Worm (Caenorhabditis elegans) whole organism, L1 larva: ENCODE data around the gene C48B4.11.
A peak's percentile ranks its signal among the peaks of the same experiment; 100 is the strongest.

Experiments used
- C04F5.9 ChIP-seq: sonication (generic microtip); optimal IDR thresholded peaks from 2 replicates; lab custom pipeline; 2016; ENCODE audit warnings: missing genetic modification characterization, missing compliant biosample characterization
- C16A3.4 ChIP-seq: fragments of 150-350 bp; optimal IDR thresholded peaks from 2 replicates; lab custom pipeline; 2014; ENCODE audit warnings: missing biosample characterization, missing genetic modification characterization
- aly-2 ChIP-seq: fragments of 150-350 bp; optimal IDR thresholded peaks from 2 replicates; lab custom pipeline; 2014; ENCODE audit warnings: missing biosample characterization, missing genetic modification characterization
- ama-1 ChIP-seq: fragments of 150-350 bp; optimal IDR thresholded peaks from 2 replicates; lab custom pipeline; 2014
- blmp-1 ChIP-seq: fragments of 150-350 bp; optimal IDR thresholded peaks from 2 replicates; lab custom pipeline; 2014; ENCODE audit warnings: missing biosample characterization, missing genetic modification characterization
- ceh-88 ChIP-seq: fragments of 200-800 bp; sonication (Bioruptor generic); IDR thresholded peaks from 2 replicates; pipeline ENCODE4 v1.3.6; 2022; ENCODE audit warnings: missing genetic modification characterization, missing compliant biosample characterization
- dpl-1 ChIP-seq, 3 experiments: fragments of 150-350 bp in 2 of 3; sonication (generic microtip) in 1 of 3; optimal IDR thresholded peaks; 2 replicates each; lab custom pipeline; 2014 to 2017; ENCODE audit warnings: missing biosample characterization in 3 of 3, missing genetic modification characterization in 3 of 3, missing genetic modification reagents in 3 of 3
- dsc-1 ChIP-seq: sonication (generic microtip); optimal IDR thresholded peaks from 2 replicates; lab custom pipeline; 2016; ENCODE audit warnings: mild to moderate bottlenecking, missing genetic modification characterization, missing compliant biosample characterization
- efl-1 ChIP-seq, 4 experiments: fragments of 150-350 bp; optimal IDR thresholded peaks in 3 of 4; peaks in 1 of 4; 1 replicate in 1 of 4; 2 replicates in 3 of 4; lab custom pipeline; 2014; ENCODE audit warnings: missing biosample characterization in 2 of 4, missing genetic modification characterization in 2 of 4, missing genetic modification reagents in 2 of 4
- efl-3 ChIP-seq: fragments of 200-800 bp; sonication (Bioruptor generic); optimal IDR thresholded peaks from 2 replicates; lab custom pipeline; 2018; ENCODE audit warnings: mild to moderate bottlenecking, missing genetic modification characterization, missing compliant biosample characterization
- egl-27 ChIP-seq, 2 experiments: fragments of 150-350 bp in 1 of 2; sonication (generic microtip); optimal IDR thresholded peaks; 3 replicates each; lab custom pipeline; 2017 to 2018; ENCODE audit warnings: missing biosample characterization in 2 of 2, missing genetic modification characterization in 2 of 2, missing genetic modification reagents in 2 of 2
- elt-2 ChIP-seq: sonication (generic microtip); optimal IDR thresholded peaks from 2 replicates; lab custom pipeline; 2016; ENCODE audit warnings: missing genetic modification characterization, mild to moderate bottlenecking, inconsistent platforms, missing compliant biosample characterization, missing genetic modification reagents
- fkh-4 ChIP-seq: sonication (generic microtip); optimal IDR thresholded peaks from 2 replicates; lab custom pipeline; 2016; ENCODE audit warnings: missing compliant biosample characterization, missing genetic modification characterization, borderline replicate concordance
- fkh-8 ChIP-seq: sonication (generic microtip); optimal IDR thresholded peaks from 2 replicates; lab custom pipeline; 2016; ENCODE audit warnings: mild to moderate bottlenecking, missing genetic modification characterization, missing compliant biosample characterization
- grh-1 ChIP-seq: fragments of 200-800 bp; sonication (Bioruptor generic); IDR thresholded peaks from 2 replicates; pipeline ENCODE4 v1.3.6; 2022; ENCODE audit warnings: missing genetic modification reagents, missing genetic modification characterization, missing compliant biosample characterization
- hpl-2 ChIP-seq: fragments of 150-350 bp; optimal IDR thresholded peaks from 2 replicates; lab custom pipeline; 2014; ENCODE audit warnings: missing biosample characterization, missing genetic modification reagents, missing genetic modification characterization
- isw-1 ChIP-seq: fragments of 200-800 bp; sonication (Bioruptor generic); IDR thresholded peaks from 2 replicates; pipeline ENCODE4 v1.3.6; 2022; ENCODE audit warnings: missing genetic modification characterization, missing compliant biosample characterization
- lin-14 ChIP-seq: fragments of 200-800 bp; sonication (Bioruptor generic); optimal IDR thresholded peaks from 2 replicates; lab custom pipeline; 2018; ENCODE audit warnings: mild to moderate bottlenecking, missing genetic modification characterization, moderate library complexity, missing compliant biosample characterization
- lin-35 ChIP-seq, 2 experiments: fragments of 150-350 bp; optimal IDR thresholded peaks; 2 replicates each; lab custom pipeline; 2014; ENCODE audit warnings: missing biosample characterization in 2 of 2, missing genetic modification characterization in 2 of 2, missing genetic modification reagents in 2 of 2
- lin-39 ChIP-seq: fragments of 150-350 bp; optimal IDR thresholded peaks from 2 replicates; lab custom pipeline; 2014; ENCODE audit warnings: missing biosample characterization, missing genetic modification reagents, missing genetic modification characterization
- lir-3 ChIP-seq: sonication (generic microtip); optimal IDR thresholded peaks from 2 replicates; lab custom pipeline; 2016; ENCODE audit warnings: mild to moderate bottlenecking, missing genetic modification characterization, moderate library complexity, missing compliant biosample characterization; ENCODE audit not compliant: poor library complexity
- mdl-1 ChIP-seq, 2 experiments: fragments of 150-350 bp; optimal IDR thresholded peaks; 2 replicates each; lab custom pipeline; 2014 to 2017; ENCODE audit warnings: missing biosample characterization in 2 of 2, missing genetic modification characterization in 2 of 2, inconsistent platforms in 1 of 2
- mef-2 ChIP-seq: fragments of 150-350 bp; optimal IDR thresholded peaks from 2 replicates; lab custom pipeline; 2014; ENCODE audit warnings: missing biosample characterization, missing genetic modification characterization
- mep-1 ChIP-seq: fragments of 150-350 bp; optimal IDR thresholded peaks from 2 replicates; lab custom pipeline; 2014; ENCODE audit warnings: missing biosample characterization, missing genetic modification characterization
- nhr-11 ChIP-seq: fragments of 150-350 bp; optimal IDR thresholded peaks from 2 replicates; lab custom pipeline; 2014; ENCODE audit warnings: missing biosample characterization, missing genetic modification characterization
- nhr-20 ChIP-seq: sonication (generic microtip); optimal IDR thresholded peaks from 2 replicates; lab custom pipeline; 2016; ENCODE audit warnings: mild to moderate bottlenecking, missing genetic modification characterization, missing compliant biosample characterization
- pag-3 ChIP-seq: sonication (generic microtip); optimal IDR thresholded peaks from 2 replicates; lab custom pipeline; 2017; ENCODE audit warnings: missing genetic modification characterization, mild to moderate bottlenecking, missing compliant biosample characterization, antibody characterized with exemption, borderline replicate concordance; ENCODE audit not compliant: insufficient read depth
- pax-3 ChIP-seq: fragments of 200-800 bp; sonication (Bioruptor generic); optimal IDR thresholded peaks from 2 replicates; lab custom pipeline; 2018; ENCODE audit warnings: mild to moderate bottlenecking, missing genetic modification characterization, moderate library complexity, missing compliant biosample characterization
- pqm-1 ChIP-seq: sonication (generic microtip); optimal IDR thresholded peaks from 3 replicates; lab custom pipeline; 2017; ENCODE audit warnings: missing biosample characterization, missing genetic modification characterization
- skn-1 ChIP-seq: fragments of 150-350 bp; optimal IDR thresholded peaks from 2 replicates; lab custom pipeline; 2014; ENCODE audit warnings: missing biosample characterization, missing genetic modification characterization
- snu-23 ChIP-seq: sonication (generic microtip); optimal IDR thresholded peaks from 2 replicates; lab custom pipeline; 2016; ENCODE audit warnings: missing genetic modification characterization, missing compliant biosample characterization
- tbx-2 ChIP-seq: sonication (generic microtip); optimal IDR thresholded peaks from 2 replicates; lab custom pipeline; 2016; ENCODE audit warnings: missing genetic modification characterization, missing compliant biosample characterization
- tlp-1 ChIP-seq: fragments of 150-350 bp; optimal IDR thresholded peaks from 2 replicates; lab custom pipeline; 2014; ENCODE audit warnings: missing biosample characterization, missing genetic modification characterization
- unc-62 ChIP-seq: fragments of 150-350 bp; optimal IDR thresholded peaks from 2 replicates; lab custom pipeline; 2014; ENCODE audit warnings: missing biosample characterization, missing genetic modification reagents, missing genetic modification characterization
- unc-86 ChIP-seq: sonication (generic microtip); optimal IDR thresholded peaks from 2 replicates; lab custom pipeline; 2016; ENCODE audit warnings: missing genetic modification characterization, missing compliant biosample characterization
- xbp-1 ChIP-seq: sonication (generic microtip); optimal IDR thresholded peaks from 2 replicates; lab custom pipeline; 2016; ENCODE audit warnings: missing genetic modification characterization, missing compliant biosample characterization
- ztf-11 ChIP-seq, 2 experiments: sonication (generic microtip); optimal IDR thresholded peaks; 2 replicates each; lab custom pipeline; 2016 to 2017; ENCODE audit warnings: missing genetic modification characterization in 2 of 2, missing biosample characterization in 1 of 2, missing compliant biosample characterization in 1 of 2

C48B4.11 gene

DNA sequence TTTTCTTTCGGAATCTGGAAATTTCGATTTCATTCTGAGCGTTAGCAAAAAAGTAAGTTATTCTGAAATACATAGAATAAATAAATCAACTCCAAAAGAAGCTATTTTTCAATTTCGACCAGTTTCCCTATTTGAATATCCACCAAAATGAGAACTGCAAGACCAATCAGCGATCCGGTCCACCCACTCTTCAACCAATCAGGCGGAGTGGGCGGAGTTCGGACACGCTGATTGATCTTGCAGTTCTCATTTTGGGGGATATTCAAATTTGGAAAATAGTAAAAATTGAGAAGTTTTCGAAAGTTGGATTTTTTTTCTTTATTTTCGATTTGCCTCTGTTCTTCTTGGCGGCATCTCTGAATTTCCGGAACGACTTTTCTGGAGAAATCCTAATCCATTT lies 5.0 kb upstream of the C48B4.11 start (continued):
- TF ChIP-seq unc-62 = no peak
- no peak for TF ChIP-seq nhr-11 (tag; lab: Kevin White, UChicago)
- TF ChIP-seq lin-35 (GFP tag; optimal IDR thresholded peaks at IDR 0.05; lab: Kevin White, UChicago) = peak; percentile 59 to 81
- no peak for TF ChIP-seq mdl-1 (tag; optimal IDR thresholded peaks at IDR 0.05; lab: Kevin White, UChicago)

- TF ChIP-seq skn-1 (tag; lab: Kevin White, UChicago) = no peak
- no peak for TF ChIP-seq snu-23 (GFP tag; lab: Kevin White, UChicago)
- no peak for TF ChIP-seq grh-1 (GFP tag; lab: Robert Waterston, UW)
- no peak for TF ChIP-seq ama-1 (lab: Kevin White, UChicago)
- TF ChIP-seq tlp-1 (tag; lab: Kevin White, UChicago) = no peak
- no peak for TF ChIP-seq egl-27 (tag; optimal IDR thresholded peaks at IDR 0.05; lab: Kevin White, UChicago)
- TF ChIP-seq pax-3 (tag; lab: Kevin White, UChicago) = no peak
- no peak for TF ChIP-seq hpl-2 (GFP tag; lab: Kevin White, UChicago)
- TF ChIP-seq lir-3 (tag; lab: Kevin White, UChicago) = no peak
- no peak for TF ChIP-seq pag-3 (tag; lab: Kevin White, UChicago)
Observed at ce11 chrIII:9568451-9568850, 2.5 kb upstream of the C48B4.11 start, which contains the start of gene C48B4.13. C48B4.13 (plus strand) TSS chrIII:9568751.

DNA sequence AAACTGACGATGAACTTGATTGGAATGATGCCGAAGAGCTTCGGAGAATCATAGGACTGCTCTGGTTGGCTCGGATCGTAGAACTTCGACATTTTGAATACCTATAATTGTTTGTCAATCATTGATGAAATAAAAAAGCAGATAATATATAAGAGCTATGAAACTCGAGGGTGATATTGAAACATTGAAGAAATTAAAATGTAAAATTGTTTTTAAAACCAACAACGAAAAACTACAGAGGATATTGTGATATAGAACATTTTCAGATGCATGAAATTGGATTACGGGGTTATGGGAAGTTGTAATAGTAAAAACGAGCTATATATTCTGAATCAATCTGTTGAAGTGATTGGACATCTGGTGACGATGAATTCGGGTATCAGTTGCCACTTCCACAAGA lies 1.5 kb downstream of the C48B4.11 start, which contains the start of gene C48B4.10:
Gene C48B4.10 (minus strand): TSS at position 101 of the 400 bp plus-strand sequence.
- TF ChIP-seq unc-86 = no peak
- no peak for TF ChIP-seq xbp-1 (tag; lab: Kevin White, UChicago)
- TF ChIP-seq mep-1 = no peak
- no peak for TF ChIP-seq fkh-4 (tag; lab: Kevin White, UChicago)
- TF ChIP-seq dsc-1 = no peak
- TF ChIP-seq lin-39 = no peak
- TF ChIP-seq isw-1 (GFP tag; lab: Robert Waterston, UW) = no peak
- TF ChIP-seq elt-2 (tag; lab: Kevin White, UChicago) = no peak
- TF ChIP-seq dpl-1 (GFP tag; optimal IDR thresholded peaks at IDR 0.05; lab: Kevin White, UChicago) = no peak
- TF ChIP-seq C04F5.9 (tag; lab: Kevin White, UChicago) = no peak
- no peak for TF ChIP-seq lin-35 (GFP tag; optimal IDR thresholded peaks at IDR 0.05; lab: Kevin White, UChicago)
- no peak for TF ChIP-seq pag-3 (tag; lab: Kevin White, UChicago)
- no peak for TF ChIP-seq efl-3 (GFP tag; lab: Kevin White, UChicago)
- TF ChIP-seq lir-3 (tag; lab: Kevin White, UChicago) = no peak
- no peak for TF ChIP-seq efl-1 (optimal IDR thresholded peaks at IDR 0.05; lab: Kevin White, UChicago)
- no peak for TF ChIP-seq efl-1 (GFP tag; optimal IDR thresholded peaks at IDR 0.05 in 1 of 2; lab: Kevin White, UChicago)
- no peak for TF ChIP-seq pqm-1 (tag; lab: Kevin White, UChicago)
- no peak for TF ChIP-seq blmp-1
- TF ChIP-seq tbx-2 (tag; lab: Kevin White, UChicago) = no peak
- TF ChIP-seq, all 84 proteins: peak for 0

DNA sequence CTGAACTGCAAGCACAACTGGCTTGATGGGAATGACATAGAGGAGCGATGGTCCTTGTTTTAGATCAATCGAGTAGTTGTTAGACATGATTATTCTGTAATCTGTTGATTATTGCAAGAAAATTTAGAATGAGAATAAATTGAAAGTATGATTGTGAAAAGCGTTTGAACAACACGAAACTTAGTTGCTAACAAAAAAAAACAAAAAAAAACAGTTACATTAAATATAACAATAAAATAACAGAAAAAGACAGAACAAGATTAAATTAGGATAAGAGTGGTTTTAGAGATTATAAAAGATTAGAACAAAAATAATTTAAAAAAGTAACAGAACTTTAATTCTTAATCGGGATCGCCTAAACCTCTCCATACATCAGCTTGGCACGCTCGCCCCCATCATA lies 2.7 kb downstream of the C48B4.11 start, which contains the start of gene C48B4.9:
Gene C48B4.9 (minus strand): TSS at position 101 of the 400 bp plus-strand sequence.
- TF ChIP-seq ama-1 (lab: Kevin White, UChicago) (no peak), C16A3.4 (no peak), dsc-1 (no peak), aly-2 (tag; lab: Kevin White, UChicago) (no peak), skn-1 (tag; lab: Kevin White, UChicago) (no peak), nhr-20 (tag; lab: Kevin White, UChicago) (no peak), ceh-88 (GFP tag; lab: Robert Waterston, UW) (no peak), lin-14 (GFP tag; lab: Kevin White, UChicago) (no peak), mef-2 (tag; lab: Kevin White, UChicago) (no peak), fkh-8 (tag; lab: Kevin White, UChicago) (no peak), ztf-11 (tag; optimal IDR thresholded peaks at IDR 0.05; lab: Kevin White, UChicago) (no peak)
- TF ChIP-seq, all 84 proteins: peak for 0
